Fruit fly (Drosophila melanogaster): ENCODE data around the gene axo.

DNA sequence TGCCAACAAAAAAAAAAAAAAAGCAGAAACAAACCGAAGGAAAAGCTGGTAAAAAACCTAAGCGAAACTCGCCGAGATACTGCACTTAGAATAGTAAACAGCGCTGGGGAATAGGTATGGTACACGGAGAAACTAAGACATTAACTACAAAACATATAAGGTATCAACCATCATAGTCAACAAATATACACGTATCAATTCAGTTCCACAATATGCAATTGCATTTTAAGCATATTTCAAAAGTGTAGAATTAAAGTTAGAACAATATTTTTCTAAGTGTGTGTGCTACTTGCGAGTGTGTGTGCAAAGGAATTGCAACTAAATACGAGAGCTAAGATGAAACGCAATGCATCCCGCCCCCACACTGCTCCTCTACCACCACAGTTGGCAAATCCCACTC lies 20.7 kb upstream of the axo start:
- no peak for TF ChIP-seq dl (GFP tag; optimal IDR thresholded peaks at IDR 0.05; ENCODE audit: insufficient read depth in 1 of 2, partially characterized antibody in 2 of 2)
- no peak for TF ChIP-seq pan (optimal IDR thresholded peaks at IDR 0.05)
- no peak for TF ChIP-seq Rel (GFP tag; optimal IDR thresholded peaks at IDR 0.05)
- no peak for TF ChIP-seq Rel (tag; optimal IDR thresholded peaks at IDR 0.05)
